Worm (Caenorhabditis elegans) whole organism, midembryonic: Measurements from ENCODE around the gene F40D4.12.

ENCODE experiments used
- T22C8.4 ChIP-seq: fragments of 200-800 bp; sonication (Bioruptor generic); IDR thresholded peaks from 2 replicates; pipeline ENCODE4 v1.3.6; 2022; ENCODE audit warnings: missing genetic modification characterization, missing compliant biosample characterization
- cog-1 ChIP-seq: sonication (generic microtip); optimal IDR thresholded peaks from 2 replicates; lab custom pipeline; 2016; ENCODE audit warnings: missing genetic modification characterization, missing compliant biosample characterization
- flt-1 ChIP-seq: fragments of 200-800 bp; sonication (Bioruptor generic); IDR thresholded peaks from 2 replicates; pipeline ENCODE4 v1.3.6; 2022; ENCODE audit warnings: missing genetic modification characterization, missing compliant biosample characterization
- med-1 ChIP-seq: sonication (generic microtip); optimal IDR thresholded peaks from 2 replicates; lab custom pipeline; 2017; ENCODE audit warnings: missing genetic modification characterization, mild to moderate bottlenecking, missing compliant biosample characterization, antibody characterized with exemption, missing genetic modification reagents; ENCODE audit not compliant: insufficient read depth
- ref-1 ChIP-seq: fragments of 200-800 bp; sonication (Bioruptor generic); conservative IDR thresholded peaks from 2 replicates; pipeline ENCODE4 v1.3.6; 2022; ENCODE audit warnings: missing genetic modification reagents, missing genetic modification characterization, missing compliant biosample characterization
- tab-1 ChIP-seq: fragments of 200-800 bp; sonication (Bioruptor generic); IDR thresholded peaks from 2 replicates; pipeline ENCODE4 v1.3.6; 2022; ENCODE audit warnings: missing genetic modification characterization, missing compliant biosample characterization
- ztf-23 ChIP-seq: fragments of 200-800 bp; sonication (Bioruptor generic); IDR thresholded peaks from 2 replicates; pipeline ENCODE4 v1.3.6; 2022; ENCODE audit warnings: missing genetic modification reagents, missing genetic modification characterization, missing compliant biosample characterization
- ztf-29 ChIP-seq: fragments of 200-800 bp; sonication (Bioruptor generic); IDR thresholded peaks from 2 replicates; pipeline ENCODE4 v1.3.6; 2022; ENCODE audit warnings: missing genetic modification reagents, missing genetic modification characterization, missing compliant biosample characterization

DNA sequence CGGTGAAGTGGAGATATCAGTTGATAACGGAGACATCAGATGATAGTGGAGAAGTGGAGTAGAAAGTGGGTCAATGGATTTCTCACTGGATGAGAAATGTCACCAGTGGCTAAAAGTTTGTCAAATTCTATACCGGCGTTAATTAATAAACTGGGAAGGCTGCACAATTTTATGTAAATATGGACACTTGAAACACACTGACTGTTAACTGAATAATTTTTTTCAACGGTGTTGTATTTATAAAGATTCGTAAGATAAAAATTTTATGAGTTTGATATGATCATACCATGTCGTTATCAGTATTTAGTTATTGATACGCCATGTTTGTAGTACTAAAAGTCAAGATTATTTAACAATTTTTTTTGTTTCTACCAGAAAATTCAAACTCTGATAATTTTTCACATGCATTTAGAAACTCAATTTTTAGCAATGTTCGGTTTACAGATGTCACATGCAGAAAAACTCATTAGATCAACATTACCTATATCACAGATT lies at the start of gene F40D4.12:
- TF ChIP-seq ztf-23 (GFP tag; lab: Robert Waterston, UW) (no peak), T22C8.4 (GFP tag; lab: Robert Waterston, UW) (no peak), ztf-29 (GFP tag; lab: Robert Waterston, UW) (no peak), flt-1 (GFP tag; lab: Robert Waterston, UW) (no peak), med-1 (GFP tag; lab: Kevin White, UChicago) (no peak), ref-1 (no peak), tab-1 (GFP tag; lab: Robert Waterston, UW) (no peak), cog-1 (tag; lab: Kevin White, UChicago) (no peak)
